Fruit fly (Drosophila melanogaster): Measurements from ENCODE around the gene CG6813.

CG6813 gene

DNA sequence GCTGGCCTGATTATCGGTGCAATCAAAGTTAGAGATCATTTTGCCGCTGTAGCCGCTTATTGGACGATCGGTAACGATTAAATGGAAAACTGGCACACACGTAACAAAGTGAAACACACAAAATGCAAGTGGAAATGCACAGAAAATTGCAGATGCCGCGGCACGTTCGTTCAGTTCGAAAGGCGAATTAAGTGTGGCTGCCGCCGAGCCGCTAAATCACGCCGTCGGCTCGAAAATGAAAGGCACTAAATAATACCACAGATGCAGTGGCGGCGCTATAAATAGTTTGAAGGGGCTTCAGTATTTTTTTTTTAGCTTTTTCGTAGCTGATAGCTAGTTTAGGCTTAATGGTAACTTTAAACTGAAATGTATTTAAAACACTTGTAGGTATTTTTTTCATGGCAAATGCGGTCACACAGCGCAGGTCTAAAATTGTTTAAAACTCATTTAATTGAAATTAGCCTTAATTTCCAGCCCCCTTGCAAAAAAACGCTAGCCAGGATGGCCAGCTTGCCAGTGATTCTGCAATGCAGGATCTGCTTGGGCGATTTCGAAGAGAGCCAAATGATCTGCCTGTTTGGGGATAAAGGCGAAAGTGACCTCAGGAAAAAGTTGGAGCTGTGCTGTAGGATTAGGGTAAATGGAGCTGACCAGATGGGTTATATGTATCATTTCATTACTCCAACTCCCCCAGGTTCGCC lies 6.6 kb downstream of the CG6813 start, which contains the start of the genes Jupiter and CG14710 (continued):
- no peak for TF ChIP-seq hb (GFP tag; IDR thresholded peaks at IDR 0.05; ENCODE audit: partially characterized antibody)
- TF ChIP-seq gsb-n (tag; optimal IDR thresholded peaks at IDR 0.05) = no peak
- TF ChIP-seq insv (GFP tag; optimal IDR thresholded peaks at IDR 0.05) = peak in 1 of 2 experiments; percentile 27
- peak; percentile 5 for TF ChIP-seq CG18262 (tag; optimal IDR thresholded peaks at IDR 0.05)
- peak; percentile 86 for TF ChIP-seq CG8944 (GFP tag; optimal IDR thresholded peaks at IDR 0.05)
- TF ChIP-seq pros (GFP tag; optimal IDR thresholded peaks at IDR 0.05) = no peak
- TF ChIP-seq CG6813 (GFP tag; optimal IDR thresholded peaks at IDR 0.05) = no peak
- TF ChIP-seq Bgb (GFP tag; IDR thresholded peaks at IDR 0.05; ENCODE audit: partially characterized antibody) = no peak; the same call in 1 of the 2 replicates
- no peak for TF ChIP-seq sr (GFP tag; IDR thresholded peaks at IDR 0.05)
- no peak for TF ChIP-seq psq (GFP tag; optimal IDR thresholded peaks at IDR 0.05)
- peak; percentile 69 for TF ChIP-seq Hr3 (GFP tag; optimal IDR thresholded peaks at IDR 0.05)
- TF ChIP-seq Nf-YB (GFP tag; optimal IDR thresholded peaks at IDR 0.05) = peak; percentile 38
- peak; percentile 34; the same call in 1 of the 3 replicates for TF ChIP-seq CG11093 (GFP tag; IDR thresholded peaks at IDR 0.05)
- TF ChIP-seq shn (GFP tag; optimal IDR thresholded peaks at IDR 0.05) = peak; percentile 83
- peak; percentile 31 for TF ChIP-seq CG5245 (GFP tag; optimal IDR thresholded peaks at IDR 0.05)
- TF ChIP-seq croc (GFP tag; conservative IDR thresholded peaks at IDR 0.05) = 0 out of 3 replicates have a peak, but pooled peaks have one; percentile 42
- no peak for TF ChIP-seq CG7372 (GFP tag; IDR thresholded peaks at IDR 0.05)
- TF ChIP-seq chinmo (GFP tag; IDR thresholded peaks at IDR 0.05; ENCODE audit: partially characterized antibody) = peak; percentile 73; the same call in 1 of the 4 replicates
- TF ChIP-seq Atf3 (GFP tag; optimal IDR thresholded peaks at IDR 0.05) = peak; percentile 80
- no peak for TF ChIP-seq CG14965 (GFP tag; optimal IDR thresholded peaks at IDR 0.05; ENCODE audit: borderline replicate concordance)
- 0 out of 2 replicates have a peak, but pooled peaks have one; percentile 30 for TF ChIP-seq unc-4 (GFP tag; IDR thresholded peaks at IDR 0.05; ENCODE audit: partially characterized antibody)
- no peak for TF ChIP-seq CG17912 (GFP tag; optimal IDR thresholded peaks at IDR 0.05)
- peak; percentile 63 for TF ChIP-seq CG1602 (GFP tag; optimal IDR thresholded peaks at IDR 0.05)
- peak; percentile 79 for TF ChIP-seq B-H2 (GFP tag; optimal IDR thresholded peaks at IDR 0.05)
- peak; percentile 86 for TF ChIP-seq CG3847 (GFP tag; IDR thresholded peaks at IDR 0.05)
- no peak for TF ChIP-seq gt (GFP tag; IDR thresholded peaks at IDR 0.05)
- TF ChIP-seq Atf6 (GFP tag; IDR thresholded peaks at IDR 0.05) = 0 out of 2 replicates have a peak, but pooled peaks have one; percentile 39
- peak; percentile 90 for TF ChIP-seq CHES-1-like (GFP tag; optimal IDR thresholded peaks at IDR 0.05)
- TF ChIP-seq CG12391 (tag; optimal IDR thresholded peaks at IDR 0.05) = peak; percentile 80
- TF ChIP-seq CG3407 (GFP tag; optimal IDR thresholded peaks at IDR 0.05) = no peak
- peak; percentile 67 for TF ChIP-seq CG14014 (GFP tag; IDR thresholded peaks at IDR 0.05)
- TF ChIP-seq CG13624 (GFP tag; optimal IDR thresholded peaks at IDR 0.05) = peak; percentile 89
- no peak for TF ChIP-seq Awh (GFP tag; IDR thresholded peaks at IDR 0.05)
- no peak for TF ChIP-seq gcm2 (GFP tag; optimal IDR thresholded peaks at IDR 0.05)
- peak; percentile 100 for TF ChIP-seq CG9797 (GFP tag; optimal IDR thresholded peaks at IDR 0.05)
- TF ChIP-seq NK7.1 (GFP tag; optimal IDR thresholded peaks at IDR 0.05) = peak; percentile 32
- TF ChIP-seq CG13123 (GFP tag; optimal IDR thresholded peaks at IDR 0.05) = peak; percentile 53
- no peak for TF ChIP-seq CG4730 (GFP tag; IDR thresholded peaks at IDR 0.05)
- peak; percentile 77 for TF ChIP-seq CG1603 (tag; optimal IDR thresholded peaks at IDR 0.05)
- TF ChIP-seq Ets97D (GFP tag; optimal IDR thresholded peaks at IDR 0.05) = peak; percentile 93
- TF ChIP-seq Mad (GFP tag; optimal IDR thresholded peaks at IDR 0.05) = peak; percentile 80

Data from whole organism, embryonic.